Fruit fly (Drosophila melanogaster): ENCODE results near the gene CG6729.

dm6 chr2L:10792072-10792471, 48.3 kb upstream of the CG6729 start:
- TF ChIP-seq Myc (optimal IDR thresholded peaks at IDR 0.05) (no peak), ttk (optimal IDR thresholded peaks at IDR 0.05) (no peak), Sin3A (optimal IDR thresholded peaks at IDR 0.05) (no peak), psq (optimal IDR thresholded peaks at IDR 0.05) (no peak), h (optimal IDR thresholded peaks at IDR 0.05) (no peak)

All from Kc167 (cell line).